Fruit fly (Drosophila melanogaster): ENCODE data around the gene TTLL3B.

dm6 chr2L:6740088-6740487, 7.4 kb downstream of the TTLL3B start, which contains the start of gene TTLL3A:
- TF ChIP-seq ttk (optimal IDR thresholded peaks at IDR 0.05) (no peak), insv (optimal IDR thresholded peaks at IDR 0.05) (no peak), Sin3A (optimal IDR thresholded peaks at IDR 0.05) (no peak), h (optimal IDR thresholded peaks at IDR 0.05) (no peak), psq (optimal IDR thresholded peaks at IDR 0.05) (no peak), Myc (optimal IDR thresholded peaks at IDR 0.05) (no peak)
